Fruit fly (Drosophila melanogaster) whole organism, adult: Measurements from ENCODE around the gene CG5953.

Source experiments
- CG12768 ChIP-seq: fragments of 200-800 bp; sonication (Bioruptor generic); optimal IDR thresholded peaks from 2 replicates; lab custom pipeline; 2017; ENCODE audit warnings: missing biosample characterization, missing genetic modification characterization, mild to moderate bottlenecking, moderate library complexity, missing genetic modification reagents
- CG14711 ChIP-seq: fragments of 200-800 bp; sonication (Bioruptor generic); optimal IDR thresholded peaks from 2 replicates; lab custom pipeline; 2018; ENCODE audit warnings: missing biosample characterization, mild to moderate bottlenecking, missing genetic modification characterization, moderate library complexity
- CG33017 ChIP-seq: fragments of 200-800 bp; sonication (Bioruptor generic); optimal IDR thresholded peaks from 2 replicates; lab custom pipeline; 2018; ENCODE audit warnings: missing biosample characterization, mild to moderate bottlenecking, missing genetic modification characterization, moderate library complexity
- CG5204 ChIP-seq: fragments of 200-800 bp; sonication (Bioruptor generic); optimal IDR thresholded peaks from 2 replicates; lab custom pipeline; 2016; ENCODE audit warnings: missing biosample characterization, missing genetic modification characterization
- Clk ChIP-seq: fragments of 200-800 bp; sonication (Bioruptor generic); optimal IDR thresholded peaks from 2 replicates; lab custom pipeline; 2017; ENCODE audit warnings: missing biosample characterization, missing genetic modification characterization
- cnc ChIP-seq, 2 experiments: fragments of >200 bp; optimal IDR thresholded peaks; 2 replicates each; lab custom pipeline; 2017
- kay ChIP-seq: fragments of 200-800 bp; sonication (Bioruptor generic); peaks from one replicate; lab custom pipeline; 2016; ENCODE audit warnings: missing biosample characterization, missing genetic modification characterization, borderline replicate concordance
- tj ChIP-seq: fragments of 200-800 bp; sonication (Bioruptor generic); optimal IDR thresholded peaks from 3 replicates; lab custom pipeline; 2017; ENCODE audit warnings: missing biosample characterization, mild to moderate bottlenecking, missing genetic modification characterization, moderate library complexity

DNA sequence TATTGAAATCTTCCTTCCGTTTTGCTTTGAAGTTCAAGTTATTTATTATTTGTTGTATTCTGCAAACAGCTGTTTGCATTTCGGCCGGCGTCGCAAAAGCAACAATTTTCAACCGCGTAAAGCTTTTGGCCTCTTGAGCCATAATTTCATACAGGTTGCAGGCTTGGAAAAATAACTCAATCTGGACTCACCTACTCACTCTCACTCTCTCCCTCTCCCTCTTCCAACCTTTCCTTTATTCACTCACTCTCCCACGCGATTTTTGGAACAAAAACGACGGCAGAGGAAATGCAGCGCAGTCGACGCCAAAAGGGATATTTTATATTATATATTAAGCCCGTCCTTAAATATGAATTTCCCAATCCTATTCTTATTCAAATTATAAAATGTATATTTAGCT lies 11.2 kb upstream of the CG5953 start:
- no peak for TF ChIP-seq cnc (optimal IDR thresholded peaks at IDR 0.05; lab: Kevin White, UChicago)
- no peak for TF ChIP-seq CG5204 (GFP tag; lab: Kevin White, UChicago)
- no peak for TF ChIP-seq CG33017
- TF ChIP-seq kay (GFP tag; lab: Kevin White, UChicago), result peak; percentile 74
- no peak for TF ChIP-seq tj (GFP tag; lab: Kevin White, UChicago)
- TF ChIP-seq CG12768, result no peak
- no peak for TF ChIP-seq CG14711 (tag; lab: Kevin White, UChicago)
- no peak for TF ChIP-seq Clk
